Worm (Caenorhabditis elegans): ENCODE results near the gene txt-17.

ce11 chrV:7069605-7070004 is 16.6 kb upstream of the txt-17 start:
- TF ChIP-seq pha-4 (GFP tag; IDR thresholded peaks at IDR 0.05) (no peak), pha-4 (tag; optimal IDR thresholded peaks at IDR 0.05) (no peak), F49E8.2 (tag; optimal IDR thresholded peaks at IDR 0.05; ENCODE audit: borderline replicate concordance) (no peak), aly-2 (tag; optimal IDR thresholded peaks at IDR 0.05) (no peak), egl-27 (tag; optimal IDR thresholded peaks at IDR 0.05) (no peak), php-3 (GFP tag; IDR thresholded peaks at IDR 0.05) (no peak), spr-1 (tag; optimal IDR thresholded peaks at IDR 0.05) (no peak), snpc-4 (tag; optimal IDR thresholded peaks at IDR 0.05) (no peak), zip-11 (GFP tag; IDR thresholded peaks at IDR 0.05) (no peak), dve-1 (tag; optimal IDR thresholded peaks at IDR 0.05; ENCODE audit: insufficient read depth) (no peak), lin-1 (GFP tag; IDR thresholded peaks at IDR 0.05) (no peak), nhr-102 (tag; optimal IDR thresholded peaks at IDR 0.05) (no peak), ceh-32 (tag; optimal IDR thresholded peaks at IDR 0.05; ENCODE audit: poor library complexity) (no peak), jun-1 (tag; optimal IDR thresholded peaks at IDR 0.05) (no peak)

Measured in whole organism, L4 larva.